Worm (Caenorhabditis elegans): ENCODE data around the gene flr-1.

DNA sequence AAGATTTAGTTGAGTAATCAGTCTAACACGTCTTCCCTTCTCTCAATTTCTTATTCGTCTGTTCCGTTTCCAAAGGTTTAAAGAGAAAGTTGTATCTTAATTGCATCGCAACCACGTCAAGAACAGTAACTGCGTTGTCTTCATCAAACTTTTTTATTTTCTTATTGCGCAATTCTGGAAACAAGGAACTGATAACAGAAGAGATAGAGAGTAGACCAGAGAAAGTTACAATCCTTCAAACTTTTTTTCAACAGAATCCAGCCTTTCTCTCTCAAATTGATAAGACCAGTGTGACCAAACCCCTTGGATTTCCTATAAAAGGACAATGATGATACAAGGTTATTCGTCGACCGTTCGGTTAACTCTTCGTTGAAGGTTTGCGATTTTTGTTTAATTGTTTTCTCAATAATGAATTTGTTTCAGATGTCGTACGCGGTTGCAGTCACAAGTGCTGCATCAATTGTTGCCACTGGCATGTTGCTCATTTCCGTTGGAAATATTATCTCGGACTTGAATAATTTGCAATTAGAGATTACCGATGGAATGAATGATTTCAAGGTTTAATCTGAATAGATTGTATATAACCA lies 12.8 kb upstream of the flr-1 start, which contains the start of gene col-184:
- no peak for TF ChIP-seq zag-1 (tag; optimal IDR thresholded peaks at IDR 0.05)
- no peak for TF ChIP-seq unc-62 (GFP tag; optimal IDR thresholded peaks at IDR 0.05)
- TF ChIP-seq elt-1 (tag; optimal IDR thresholded peaks at IDR 0.05) = no peak
- TF ChIP-seq skn-1 (tag; optimal IDR thresholded peaks at IDR 0.05) = no peak

Measured in whole organism, L3 larva.